Fruit fly (Drosophila melanogaster) whole organism, adult: ENCODE measurements around the gene CG46464.

Experiments
- CG11617 ChIP-seq: fragments of 200-800 bp; sonication (Bioruptor generic); optimal IDR thresholded peaks from 2 replicates; lab custom pipeline; 2017; ENCODE audit warnings: mild to moderate bottlenecking, missing biosample characterization, missing genetic modification reagents, missing genetic modification characterization
- CG12768 ChIP-seq: fragments of 200-800 bp; sonication (Bioruptor generic); optimal IDR thresholded peaks from 2 replicates; lab custom pipeline; 2017; ENCODE audit warnings: missing biosample characterization, missing genetic modification characterization, mild to moderate bottlenecking, moderate library complexity, missing genetic modification reagents
- CG1620 ChIP-seq: fragments of 200-800 bp; sonication (Bioruptor generic); optimal IDR thresholded peaks from 2 replicates; lab custom pipeline; 2016; ENCODE audit warnings: missing biosample characterization, missing genetic modification characterization
- CG33017 ChIP-seq: fragments of 200-800 bp; sonication (Bioruptor generic); optimal IDR thresholded peaks from 2 replicates; lab custom pipeline; 2018; ENCODE audit warnings: missing biosample characterization, mild to moderate bottlenecking, missing genetic modification characterization, moderate library complexity
- CG5204 ChIP-seq: fragments of 200-800 bp; sonication (Bioruptor generic); optimal IDR thresholded peaks from 2 replicates; lab custom pipeline; 2016; ENCODE audit warnings: missing biosample characterization, missing genetic modification characterization
- CG7045 ChIP-seq: fragments of 200-800 bp; sonication (Bioruptor generic); optimal IDR thresholded peaks from 2 replicates; lab custom pipeline; 2017; ENCODE audit warnings: missing biosample characterization, mild to moderate bottlenecking, missing genetic modification characterization
- Crg-1 ChIP-seq: fragments of 200-800 bp; sonication (Bioruptor generic); optimal IDR thresholded peaks from 2 replicates; lab custom pipeline; 2016; ENCODE audit warnings: missing biosample characterization, missing genetic modification characterization
- Hr96 ChIP-seq: fragments of 200-800 bp; sonication (Bioruptor generic); optimal IDR thresholded peaks from 2 replicates; lab custom pipeline; 2016; ENCODE audit warnings: missing biosample characterization, missing genetic modification characterization
- Mnt ChIP-seq: fragments of 200-800 bp; sonication (Bioruptor generic); optimal IDR thresholded peaks from 2 replicates; lab custom pipeline; 2016; ENCODE audit warnings: missing biosample characterization, mild to moderate bottlenecking, missing genetic modification characterization
- bab1 ChIP-seq: fragments of 200-800 bp; sonication (Bioruptor generic); optimal IDR thresholded peaks from 3 replicates; lab custom pipeline; 2019; ENCODE audit warnings: missing biosample characterization, mild to moderate bottlenecking, missing genetic modification characterization, moderate library complexity
- cic ChIP-seq: fragments of 200-800 bp; sonication (Bioruptor generic); optimal IDR thresholded peaks from 2 replicates; lab custom pipeline; 2017; ENCODE audit warnings: missing biosample characterization, mild to moderate bottlenecking, missing genetic modification characterization, moderate library complexity
- cnc ChIP-seq, 2 experiments: fragments of >200 bp; optimal IDR thresholded peaks; 2 replicates each; lab custom pipeline; 2017
- kay ChIP-seq: fragments of 200-800 bp; sonication (Bioruptor generic); peaks from one replicate; lab custom pipeline; 2016; ENCODE audit warnings: missing biosample characterization, missing genetic modification characterization, borderline replicate concordance
- pad ChIP-seq: fragments of 200-800 bp; sonication (Bioruptor generic); optimal IDR thresholded peaks from 3 replicates; lab custom pipeline; 2017; ENCODE audit warnings: missing biosample characterization, missing genetic modification characterization, mild to moderate bottlenecking, moderate library complexity, missing genetic modification reagents
- tj ChIP-seq: fragments of 200-800 bp; sonication (Bioruptor generic); optimal IDR thresholded peaks from 3 replicates; lab custom pipeline; 2017; ENCODE audit warnings: missing biosample characterization, mild to moderate bottlenecking, missing genetic modification characterization, moderate library complexity
- toe ChIP-seq: fragments of 200-800 bp; sonication (Bioruptor generic); optimal IDR thresholded peaks from 2 replicates; lab custom pipeline; 2016; ENCODE audit warnings: missing biosample characterization, missing genetic modification characterization

Gene CG46464

DNA sequence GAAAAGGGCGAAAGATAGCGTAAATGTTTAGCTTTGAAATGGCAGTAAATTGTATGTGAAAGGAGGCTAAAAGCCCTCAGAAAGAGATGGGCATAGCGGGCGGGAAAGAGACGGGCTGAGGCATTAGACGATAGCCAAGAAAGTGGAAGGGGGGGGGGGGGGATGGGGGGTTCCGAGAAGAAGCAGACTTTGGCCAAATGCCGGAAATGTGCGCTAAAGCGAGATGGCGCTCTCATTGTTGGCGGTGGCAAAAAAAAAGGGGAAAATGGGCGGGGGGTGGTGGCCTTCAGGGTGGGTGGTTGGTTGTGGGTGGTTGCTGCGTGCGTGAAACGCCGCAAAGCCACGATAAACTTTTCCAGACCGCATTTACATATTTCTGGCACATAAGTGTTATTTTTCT, 60.8 kb downstream of the CG46464 start:
- no peak for TF ChIP-seq CG7045 (GFP tag; lab: Kevin White, UChicago)
- TF ChIP-seq CG33017 (tag; lab: Kevin White, UChicago): no peak
- TF ChIP-seq cnc (optimal IDR thresholded peaks at IDR 0.05; lab: Kevin White, UChicago): no peak
- no peak for TF ChIP-seq Mnt (GFP tag; lab: Kevin White, UChicago)
- no peak for TF ChIP-seq tj
- TF ChIP-seq Crg-1 (GFP tag; lab: Kevin White, UChicago): no peak

DNA sequence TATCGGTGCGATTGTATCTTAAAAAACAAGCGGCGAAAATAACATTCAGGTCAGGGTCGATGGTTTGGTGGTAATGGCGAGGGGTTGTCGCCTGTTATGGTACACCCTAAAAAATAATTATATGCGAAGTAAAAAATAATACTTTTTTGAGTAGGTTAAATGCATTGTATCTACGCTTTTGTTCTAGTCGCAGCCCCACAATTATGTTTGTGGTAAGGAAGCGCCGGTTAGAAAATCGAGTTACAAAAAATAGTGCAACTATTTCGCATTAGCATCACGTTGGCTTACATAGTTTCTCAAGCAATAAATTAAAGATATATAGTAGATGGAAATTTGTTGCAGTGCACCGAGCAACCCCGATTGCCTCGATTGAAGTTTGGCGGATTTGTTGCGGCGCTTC, 64.4 kb downstream of the CG46464 start:
- no peak for TF ChIP-seq CG1620 (GFP tag; lab: Kevin White, UChicago)
- no peak for TF ChIP-seq CG7045 (GFP tag; lab: Kevin White, UChicago)
- no peak for TF ChIP-seq kay (GFP tag; lab: Kevin White, UChicago)
- TF ChIP-seq cic (GFP tag; lab: Kevin White, UChicago): no peak
- no peak for TF ChIP-seq CG11617 (GFP tag; lab: Kevin White, UChicago)
- no peak for TF ChIP-seq toe (GFP tag; lab: Kevin White, UChicago)
- no peak for TF ChIP-seq Hr96 (GFP tag; lab: Kevin White, UChicago)
- no peak for TF ChIP-seq CG33017 (tag; lab: Kevin White, UChicago)
- TF ChIP-seq pad: no peak
- TF ChIP-seq CG5204 (GFP tag; lab: Kevin White, UChicago): no peak
- no peak for TF ChIP-seq bab1
- no peak for TF ChIP-seq cnc (optimal IDR thresholded peaks at IDR 0.05; lab: Kevin White, UChicago)
- no peak for TF ChIP-seq Crg-1 (GFP tag; lab: Kevin White, UChicago)
- TF ChIP-seq CG12768 (GFP tag; lab: Kevin White, UChicago): no peak
